Worm (Caenorhabditis elegans) whole organism, early embryonic: ENCODE measurements around the gene F45F2.11.

ENCODE experiments used
- ama-1 ChIP-seq: fragments of 150-350 bp; optimal IDR thresholded peaks from 2 replicates; lab custom pipeline; 2014
- ceh-13 ChIP-seq: fragments of 200-800 bp; sonication (Bioruptor generic); optimal IDR thresholded peaks from 2 replicates; lab custom pipeline; 2018; ENCODE audit warnings: mild to moderate bottlenecking, missing genetic modification characterization, missing compliant biosample characterization
- ceh-36 ChIP-seq: sonication (generic microtip); optimal IDR thresholded peaks from 2 replicates; lab custom pipeline; 2016; ENCODE audit warnings: missing genetic modification characterization, inconsistent platforms, missing compliant biosample characterization
- ets-7 ChIP-seq: sonication (generic microtip); optimal IDR thresholded peaks from 2 replicates; lab custom pipeline; 2016; ENCODE audit warnings: missing genotype, missing genetic modification characterization, missing compliant biosample characterization
- hmbx-1 ChIP-seq: sonication (generic microtip); optimal IDR thresholded peaks from 2 replicates; lab custom pipeline; 2016; ENCODE audit warnings: mild to moderate bottlenecking, missing genetic modification characterization, missing compliant biosample characterization
- pes-1 ChIP-seq: fragments of 200-800 bp; sonication (Bioruptor generic); IDR thresholded peaks from 2 replicates; pipeline ENCODE4 v1.3.6; 2022; ENCODE audit warnings: missing genetic modification reagents, missing genetic modification characterization, missing compliant biosample characterization
- sea-1 ChIP-seq: fragments of 200-800 bp; sonication (Bioruptor generic); conservative IDR thresholded peaks from 2 replicates; pipeline ENCODE4 v1.3.6; 2022; ENCODE audit warnings: missing genetic modification characterization, missing compliant biosample characterization
- tbx-11 ChIP-seq: fragments of 200-800 bp; sonication (Bioruptor generic); IDR thresholded peaks from 2 replicates; pipeline ENCODE4 v1.3.6; 2022; ENCODE audit warnings: missing genetic modification characterization, missing compliant biosample characterization
- tbx-37 ChIP-seq: fragments of 200-800 bp; sonication (Bioruptor generic); conservative IDR thresholded peaks from 2 replicates; pipeline ENCODE4 v1.3.6; 2022; ENCODE audit warnings: missing genetic modification reagents, missing genetic modification characterization, missing compliant biosample characterization
- tra-4 ChIP-seq: sonication (generic microtip); optimal IDR thresholded peaks from 2 replicates; lab custom pipeline; 2017; ENCODE audit warnings: missing genetic modification characterization, missing compliant biosample characterization

ce11 chrV:8495965-8496364, 24.7 kb downstream of the F45F2.11 start:
- no peak for TF ChIP-seq ama-1 (lab: Kevin White, UChicago)
- TF ChIP-seq tbx-37 (GFP tag; lab: Robert Waterston, UW): no peak
- no peak for TF ChIP-seq tbx-11 (GFP tag; lab: Robert Waterston, UW)
- TF ChIP-seq hmbx-1 (tag; lab: Kevin White, UChicago): no peak
- no peak for TF ChIP-seq tra-4 (tag; lab: Kevin White, UChicago)
- no peak for TF ChIP-seq ceh-36 (tag; lab: Kevin White, UChicago)
- TF ChIP-seq ceh-13 (GFP tag; lab: Kevin White, UChicago): no peak
- TF ChIP-seq pes-1: peak; percentile 57; the same call in 1 of the 2 replicates
- no peak for TF ChIP-seq sea-1 (GFP tag; lab: Robert Waterston, UW)
- TF ChIP-seq ets-7 (tag; lab: Kevin White, UChicago): no peak
